Fruit fly (Drosophila melanogaster) whole organism, embryonic: ENCODE measurements around the gene CG7054.

Source experiments
- Aef1 ChIP-seq: fragments of 200-800 bp; sonication (Bioruptor generic); IDR thresholded peaks from 3 replicates; pipeline ENCODE4 v1.3.6; 2022; ENCODE audit warnings: missing biosample characterization, missing genetic modification characterization
- Atf-2 ChIP-seq: fragments of 200-800 bp; sonication (Bioruptor generic); optimal IDR thresholded peaks from 2 replicates; lab custom pipeline; 2016; ENCODE audit warnings: missing biosample characterization, missing genetic modification characterization
- Bdp1 ChIP-seq: fragments of 200-800 bp; sonication (Bioruptor generic); optimal IDR thresholded peaks from 3 replicates; lab custom pipeline; 2016; ENCODE audit warnings: missing biosample characterization, missing genetic modification characterization
- CG12104 ChIP-seq: fragments of 200-800 bp; sonication (Bioruptor generic); optimal IDR thresholded peaks from 3 replicates; lab custom pipeline; 2016; ENCODE audit warnings: missing biosample characterization, missing genetic modification characterization
- CG12299 ChIP-seq: fragments of 200-800 bp; sonication (Bioruptor generic); optimal IDR thresholded peaks from 2 replicates; lab custom pipeline; 2018; ENCODE audit warnings: missing biosample characterization, mild to moderate bottlenecking, missing genetic modification characterization
- CG12391 ChIP-seq: fragments of 200-800 bp; sonication (Bioruptor generic); optimal IDR thresholded peaks from 3 replicates; lab custom pipeline; 2018; ENCODE audit warnings: missing biosample characterization, mild to moderate bottlenecking, missing genetic modification characterization, moderate library complexity
- CG12744 ChIP-seq: fragments of 200-800 bp; sonication (Bioruptor generic); optimal IDR thresholded peaks from 2 replicates; lab custom pipeline; 2016; ENCODE audit warnings: missing biosample characterization, missing genetic modification characterization
- CG13296 ChIP-seq: fragments of 200-800 bp; sonication (Bioruptor generic); optimal IDR thresholded peaks from 3 replicates; lab custom pipeline; 2018; ENCODE audit warnings: missing biosample characterization, mild to moderate bottlenecking, missing genetic modification characterization
- CG13424 ChIP-seq: fragments of 200-800 bp; sonication (Bioruptor generic); optimal IDR thresholded peaks from 2 replicates; lab custom pipeline; 2019; ENCODE audit warnings: missing biosample characterization, mild to moderate bottlenecking, missing genetic modification characterization, moderate library complexity
- CG14014 ChIP-seq: fragments of 200-800 bp; sonication (Bioruptor generic); IDR thresholded peaks from 2 replicates; pipeline ENCODE4 v1.3.6; 2022; ENCODE audit warnings: missing biosample characterization, missing genetic modification characterization
- CG14441 ChIP-seq: fragments of 200-800 bp; sonication (Bioruptor generic); IDR thresholded peaks from 2 replicates; pipeline ENCODE4 v1.3.6; 2022; ENCODE audit warnings: missing biosample characterization, missing genetic modification characterization
- CG14860 ChIP-seq: fragments of 200-800 bp; sonication (Bioruptor generic); IDR thresholded peaks from 3 replicates; pipeline ENCODE4 v1.3.6; 2022; ENCODE audit warnings: missing biosample characterization, missing genetic modification characterization; ENCODE audit not compliant: partially characterized antibody
- CG18476 ChIP-seq: fragments of 200-800 bp; sonication (Bioruptor generic); optimal IDR thresholded peaks from 2 replicates; lab custom pipeline; 2016; ENCODE audit warnings: missing biosample characterization, mild to moderate bottlenecking, missing genetic modification characterization
- CG18619 ChIP-seq: fragments of 200-800 bp; sonication (Bioruptor generic); optimal IDR thresholded peaks from 3 replicates; lab custom pipeline; 2017; ENCODE audit warnings: missing biosample characterization, mild to moderate bottlenecking, missing genetic modification characterization
- CG30020 ChIP-seq: fragments of 200-800 bp; optimal IDR thresholded peaks from 2 replicates; lab custom pipeline; 2019; ENCODE audit warnings: missing biosample characterization, mild to moderate bottlenecking, missing genetic modification characterization, moderate library complexity
- CG33213 ChIP-seq: fragments of 200-800 bp; sonication (Bioruptor generic); optimal IDR thresholded peaks from 3 replicates; lab custom pipeline; 2016; ENCODE audit warnings: missing biosample characterization, missing genetic modification characterization
- CG4424 ChIP-seq: fragments of 200-800 bp; sonication (Bioruptor generic); optimal IDR thresholded peaks from 3 replicates; lab custom pipeline; 2016; ENCODE audit warnings: missing biosample characterization, missing genetic modification characterization
- CG7372 ChIP-seq: fragments of 200-800 bp; sonication (Bioruptor generic); IDR thresholded peaks from 2 replicates; pipeline ENCODE4 v1.3.6; 2022; ENCODE audit warnings: missing biosample characterization, missing genetic modification characterization
- CG9215 ChIP-seq: fragments of 200-800 bp; sonication (Bioruptor generic); IDR thresholded peaks from 2 replicates; pipeline ENCODE4 v1.3.6; 2022; ENCODE audit warnings: missing biosample characterization, missing genetic modification characterization
- Fer3 ChIP-seq: fragments of 200-800 bp; sonication (Bioruptor generic); optimal IDR thresholded peaks from 2 replicates; lab custom pipeline; 2018; ENCODE audit warnings: missing biosample characterization, mild to moderate bottlenecking, missing genetic modification characterization, moderate library complexity
- Mrtf ChIP-seq: fragments of 200-800 bp; sonication (Bioruptor generic); IDR thresholded peaks from 3 replicates; pipeline ENCODE4 v1.3.6; 2022; ENCODE audit warnings: missing biosample characterization, missing genetic modification characterization
- Nf-YB ChIP-seq: fragments of 200-800 bp; sonication (Bioruptor generic); optimal IDR thresholded peaks from 3 replicates; lab custom pipeline; 2019; ENCODE audit warnings: missing biosample characterization, mild to moderate bottlenecking, missing genetic modification characterization, moderate library complexity
- Nf-YC ChIP-seq: fragments of 200-800 bp; optimal IDR thresholded peaks from 3 replicates; lab custom pipeline; 2019; ENCODE audit warnings: missing biosample characterization, mild to moderate bottlenecking, missing genetic modification characterization, moderate library complexity
- Opbp ChIP-seq: fragments of 200-800 bp; sonication (Bioruptor generic); IDR thresholded peaks from 3 replicates; pipeline ENCODE4 v1.3.6; 2022; ENCODE audit warnings: missing biosample characterization, missing genetic modification characterization; ENCODE audit not compliant: partially characterized antibody
- Tbp ChIP-seq: fragments of >200 bp; optimal IDR thresholded peaks from 2 replicates; lab custom pipeline; 2018; ENCODE audit warnings: missing biosample characterization, missing genetic modification characterization
- Xbp1 ChIP-seq: fragments of 200-800 bp; sonication (Bioruptor generic); optimal IDR thresholded peaks from 3 replicates; lab custom pipeline; 2016; ENCODE audit warnings: missing biosample characterization, mild to moderate bottlenecking, missing genetic modification characterization
- bcd ChIP-seq: fragments of 200-800 bp; sonication (Bioruptor generic); optimal IDR thresholded peaks from 2 replicates; lab custom pipeline; 2017; ENCODE audit warnings: missing biosample characterization, mild to moderate bottlenecking, missing genetic modification characterization
- bowl ChIP-seq: fragments of 200-800 bp; sonication (Bioruptor generic); IDR thresholded peaks from 2 replicates; pipeline ENCODE4 v1.3.6; 2022; ENCODE audit warnings: missing biosample characterization, missing genetic modification characterization
- chn ChIP-seq: fragments of 200-800 bp; sonication (Bioruptor generic); optimal IDR thresholded peaks from 2 replicates; lab custom pipeline; 2016; ENCODE audit warnings: missing biosample characterization, missing genetic modification characterization
- crc ChIP-seq: fragments of 200-800 bp; sonication (Bioruptor generic); optimal IDR thresholded peaks from 2 replicates; lab custom pipeline; 2016; ENCODE audit warnings: missing biosample characterization, missing genetic modification characterization
- da ChIP-seq: fragments of 200-800 bp; sonication (Bioruptor generic); optimal IDR thresholded peaks from 2 replicates; lab custom pipeline; 2016; ENCODE audit warnings: missing biosample characterization, missing genetic modification characterization
- dpn ChIP-seq, 2 experiments: fragments of 200-800 bp; sonication (Bioruptor generic); optimal IDR thresholded peaks; 3 replicates each; lab custom pipeline; 2016; ENCODE audit warnings: missing biosample characterization in 2 of 2, missing genetic modification characterization in 2 of 2
- esg ChIP-seq: fragments of 200-800 bp; sonication (Bioruptor generic); conservative IDR thresholded peaks from 2 replicates; pipeline ENCODE4 v1.3.6; 2022; ENCODE audit warnings: missing biosample characterization, missing genetic modification characterization
- grau ChIP-seq: fragments of 200-800 bp; optimal IDR thresholded peaks from 3 replicates; lab custom pipeline; 2019; ENCODE audit warnings: missing biosample characterization, mild to moderate bottlenecking, missing genetic modification characterization, moderate library complexity
- gro ChIP-seq: fragments of 200-800 bp; sonication (Bioruptor generic); optimal IDR thresholded peaks from 2 replicates; lab custom pipeline; 2016; ENCODE audit warnings: missing biosample characterization, missing genetic modification characterization
- hkb ChIP-seq, 2 experiments: fragments of 200-800 bp in 1 of 2; fragments of >200 bp in 1 of 2; sonication (Bioruptor generic) in 1 of 2; IDR thresholded peaks in 1 of 2; optimal IDR thresholded peaks in 1 of 2; 2 replicates each; pipeline versions ENCODE4 v1.3.6 to Lab custom; 2017 to 2022; ENCODE audit warnings: missing biosample characterization in 1 of 2, missing genetic modification characterization in 1 of 2
- klu ChIP-seq: fragments of 200-800 bp; sonication (Bioruptor generic); IDR thresholded peaks from 2 replicates; pipeline ENCODE4 v1.3.6; 2022; ENCODE audit warnings: missing biosample characterization, missing genetic modification characterization
- maf-S ChIP-seq: fragments of 200-800 bp; sonication (Bioruptor generic); optimal IDR thresholded peaks from 2 replicates; lab custom pipeline; 2016; ENCODE audit warnings: missing biosample characterization, missing genetic modification characterization
- nerfin-2 ChIP-seq: fragments of 200-800 bp; sonication (Bioruptor generic); IDR thresholded peaks from 2 replicates; pipeline ENCODE4 v1.3.6; 2022; ENCODE audit warnings: missing biosample characterization, missing genetic modification characterization; ENCODE audit not compliant: partially characterized antibody
- nmo ChIP-seq: fragments of 200-800 bp; sonication (Bioruptor generic); optimal IDR thresholded peaks from 2 replicates; lab custom pipeline; 2018; ENCODE audit warnings: missing biosample characterization, mild to moderate bottlenecking, missing genetic modification characterization, moderate library complexity
- pan ChIP-seq, 4 experiments: fragments of >200 bp in 3 of 4; fragments of 200-800 bp in 1 of 4; sonication (Bioruptor generic) in 1 of 4; optimal IDR thresholded peaks in 3 of 4; IDR thresholded peaks in 1 of 4; 2 replicates each; pipeline versions ENCODE4 v1.3.6 to Lab custom; 2017 to 2022; ENCODE audit warnings: missing biosample characterization in 2 of 4, missing genetic modification characterization in 2 of 4, mixed read lengths in 1 of 4
- prd ChIP-seq, 3 experiments: fragments of >200 bp in 2 of 3; fragments of 200-800 bp in 1 of 3; sonication (Bioruptor generic) in 1 of 3; optimal IDR thresholded peaks in 2 of 3; IDR thresholded peaks in 1 of 3; 2 replicates in 2 of 3; 3 replicates in 1 of 3; pipeline versions ENCODE4 v1.3.6 to Lab custom; 2017 to 2022; ENCODE audit warnings: missing biosample characterization in 1 of 3, missing genetic modification characterization in 1 of 3
- pum ChIP-seq: fragments of 200-800 bp; sonication (Bioruptor generic); optimal IDR thresholded peaks from 2 replicates; lab custom pipeline; 2016; ENCODE audit warnings: missing biosample characterization, missing genetic modification characterization
- slbo ChIP-seq: fragments of 200-800 bp; sonication (Bioruptor generic); IDR thresholded peaks from 2 replicates; pipeline ENCODE4 v1.3.6; 2022; ENCODE audit warnings: missing biosample characterization, missing genetic modification characterization
- sna ChIP-seq: fragments of 200-800 bp; sonication (Bioruptor generic); IDR thresholded peaks from 2 replicates; pipeline ENCODE4 v1.3.6; 2022; ENCODE audit warnings: missing biosample characterization, missing genetic modification characterization; ENCODE audit not compliant: partially characterized antibody
- wek ChIP-seq: fragments of 200-800 bp; sonication (Bioruptor generic); optimal IDR thresholded peaks from 3 replicates; lab custom pipeline; 2018; ENCODE audit warnings: missing biosample characterization, mild to moderate bottlenecking, missing genetic modification characterization, moderate library complexity
- zfh2 ChIP-seq: fragments of 200-800 bp; sonication (Bioruptor generic); optimal IDR thresholded peaks from 2 replicates; lab custom pipeline; 2016; ENCODE audit warnings: missing biosample characterization, missing genetic modification characterization

Gene CG7054

DNA sequence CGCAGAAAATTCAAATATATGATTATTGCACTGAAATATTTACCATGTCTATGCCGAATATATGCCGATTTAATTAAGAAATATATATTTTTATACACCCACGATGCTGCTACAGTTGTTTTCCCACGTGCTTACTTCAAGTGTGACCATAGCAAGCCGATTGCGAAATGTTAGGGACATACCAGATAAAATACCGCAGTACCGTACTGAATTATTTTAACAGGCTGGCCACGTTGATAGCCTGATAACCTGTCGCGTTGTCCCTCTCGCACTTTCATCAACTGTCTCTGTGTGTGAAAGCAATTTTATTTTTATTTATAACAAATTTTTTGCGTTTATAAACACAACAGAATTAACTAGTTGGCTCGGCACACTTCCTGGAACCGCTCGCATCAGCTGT is 43.9 kb upstream of the CG7054 start, which contains the start of the genes Nop56 and mats (continued):
- TF ChIP-seq CG14860 (no peak), Tbp (GFP tag; lab: Kevin White, UChicago) (peak; percentile 40), gro (peak; percentile 30), CG33213 (GFP tag; lab: Kevin White, UChicago) (peak; percentile 6), sna (GFP tag; lab: Robert Waterston, UW) (0 out of 2 replicates have a peak, but pooled peaks have one; percentile 28), Nf-YC (peak; percentile 62), Atf-2 (GFP tag; lab: Kevin White, UChicago) (no peak)

dm6 chr3R:22421618-22422017 is 43.2 kb upstream of the CG7054 start:
- peak; percentile 66 for TF ChIP-seq CG13424 (tag; lab: Kevin White, UChicago)
- TF ChIP-seq CG14441 (GFP tag; lab: Robert Waterston, UW): peak; percentile 87
- TF ChIP-seq CG12744 (GFP tag; lab: Kevin White, UChicago): peak; percentile 10
- TF ChIP-seq Bdp1 (GFP tag; lab: Kevin White, UChicago): no peak
- no peak for TF ChIP-seq Opbp (GFP tag; lab: Robert Waterston, UW)
- TF ChIP-seq gro: peak; percentile 27
- peak; percentile 30 for TF ChIP-seq CG18619 (GFP tag; lab: Kevin White, UChicago)
- peak; percentile 4 for TF ChIP-seq CG12299 (tag; lab: Kevin White, UChicago)
- TF ChIP-seq pum (GFP tag; lab: Kevin White, UChicago): peak; percentile 26
- TF ChIP-seq crc: peak; percentile 73
- peak; percentile 65 to 81 for TF ChIP-seq dpn (GFP tag; optimal IDR thresholded peaks at IDR 0.05; lab: Kevin White, UChicago)
- TF ChIP-seq zfh2 (GFP tag; lab: Kevin White, UChicago): peak; percentile 32
- peak; percentile 0 for TF ChIP-seq CG18476 (GFP tag; lab: Kevin White, UChicago)
- TF ChIP-seq prd (optimal IDR thresholded peaks at IDR 0.05; lab: Kevin White, UChicago): no peak
- TF ChIP-seq prd (GFP tag; IDR thresholded peaks at IDR 0.05; lab: Robert Waterston, UW): peak; percentile 82
- TF ChIP-seq CG12391: peak; percentile 53
- peak; percentile 41 for TF ChIP-seq CG4424 (GFP tag; lab: Kevin White, UChicago)
- peak; percentile 67 for TF ChIP-seq esg
- peak; percentile 31 for TF ChIP-seq bcd (GFP tag; lab: Kevin White, UChicago)
- no peak for TF ChIP-seq wek (GFP tag; lab: Kevin White, UChicago)
- TF ChIP-seq CG14014 (GFP tag; lab: Robert Waterston, UW): peak; percentile 83
- peak; percentile 66 for TF ChIP-seq Aef1
- TF ChIP-seq bowl (GFP tag; lab: Robert Waterston, UW): peak; percentile 72
- TF ChIP-seq hkb (optimal IDR thresholded peaks at IDR 0.05; lab: Kevin White, UChicago): peak; percentile 43
- peak; percentile 86 for TF ChIP-seq hkb (GFP tag; IDR thresholded peaks at IDR 0.05; lab: Robert Waterston, UW)
- peak; percentile 72 for TF ChIP-seq CG7372 (GFP tag; lab: Robert Waterston, UW)
- peak; percentile 17 for TF ChIP-seq Nf-YB
- peak; percentile 89 for TF ChIP-seq grau
- TF ChIP-seq maf-S (GFP tag; lab: Kevin White, UChicago): peak; percentile 44
- no peak for TF ChIP-seq pan (optimal IDR thresholded peaks at IDR 0.05; lab: Kevin White, UChicago)
- peak in 1 of 2 experiments; percentile 86 for TF ChIP-seq pan (GFP tag; optimal IDR thresholded peaks at IDR 0.05 in 1 of 2, IDR thresholded peaks at IDR 0.05 in 1 of 2)
- TF ChIP-seq Fer3: peak; percentile 69
- no peak for TF ChIP-seq Tbp (GFP tag; lab: Kevin White, UChicago)
- TF ChIP-seq klu (GFP tag; lab: Robert Waterston, UW): peak; percentile 66
- peak; percentile 68 for TF ChIP-seq Xbp1 (GFP tag; lab: Kevin White, UChicago)
- no peak for TF ChIP-seq nerfin-2 (GFP tag; lab: Robert Waterston, UW)
- peak; percentile 63 for TF ChIP-seq CG13296 (GFP tag; lab: Kevin White, UChicago)
- no peak for TF ChIP-seq CG30020 (tag; lab: Kevin White, UChicago)
- TF ChIP-seq nmo: peak; percentile 71
- TF ChIP-seq Mrtf: peak; percentile 84
- TF ChIP-seq CG12104 (GFP tag; lab: Kevin White, UChicago): peak; percentile 50
- TF ChIP-seq CG9215 (GFP tag; lab: Robert Waterston, UW): peak; percentile 68
- peak; percentile 89 for TF ChIP-seq slbo (GFP tag; lab: Robert Waterston, UW)
- no peak for TF ChIP-seq da
- peak; percentile 39 for TF ChIP-seq chn
